Worm (Caenorhabditis elegans) whole organism, L4 larva: ENCODE measurements around the gene C55C3.4.

Source experiments
- D1046.2 ChIP-seq: fragments of 200-800 bp; sonication (Bioruptor generic); IDR thresholded peaks from 2 replicates; pipeline ENCODE4 v1.3.6; 2022; ENCODE audit warnings: missing genetic modification characterization, missing compliant biosample characterization
- F26F4.8 ChIP-seq: fragments of 200-800 bp; sonication (Bioruptor generic); conservative IDR thresholded peaks from 2 replicates; pipeline ENCODE4 v1.3.6; 2022; ENCODE audit warnings: missing genetic modification characterization, missing compliant biosample characterization
- F37D6.2 ChIP-seq: sonication (generic microtip); optimal IDR thresholded peaks from 2 replicates; lab custom pipeline; 2016; ENCODE audit warnings: mild to moderate bottlenecking, missing genetic modification characterization, missing compliant biosample characterization
- F44E2.7 ChIP-seq: fragments of 200-800 bp; sonication (Bioruptor generic); IDR thresholded peaks from 2 replicates; pipeline ENCODE4 v2.1.2; 2022; ENCODE audit warnings: missing genetic modification characterization, missing compliant biosample characterization
- F49E8.2 ChIP-seq: sonication (generic microtip); optimal IDR thresholded peaks from 2 replicates; lab custom pipeline; 2016; ENCODE audit warnings: missing compliant biosample characterization, mild to moderate bottlenecking, missing genetic modification characterization, borderline replicate concordance
- R02D3.7 ChIP-seq: fragments of 150-350 bp; sonication (generic microtip); optimal IDR thresholded peaks from 3 replicates; lab custom pipeline; 2014; ENCODE audit warnings: missing biosample characterization, missing genetic modification characterization
- T26A8.4 ChIP-seq: fragments of 200-800 bp; sonication (Bioruptor generic); IDR thresholded peaks from 2 replicates; pipeline ENCODE4 v1.3.6; 2022; ENCODE audit warnings: missing genetic modification characterization, missing compliant biosample characterization
- Y5F2A.4 ChIP-seq: fragments of 200-800 bp; sonication (Bioruptor generic); optimal IDR thresholded peaks from 2 replicates; lab custom pipeline; 2018; ENCODE audit warnings: mild to moderate bottlenecking, missing genetic modification characterization, missing compliant biosample characterization
- aha-1 ChIP-seq: fragments of 150-350 bp; peaks from one replicate; lab custom pipeline; 2014; ENCODE audit warnings: missing biosample characterization, missing genetic modification characterization
- arid-1 ChIP-seq: fragments of 200-800 bp; sonication (Bioruptor generic); conservative IDR thresholded peaks from 2 replicates; pipeline ENCODE4 v1.3.6; 2022; ENCODE audit warnings: missing genetic modification reagents, missing genetic modification characterization, missing compliant biosample characterization
- ceh-20 ChIP-seq: fragments of 200-800 bp; sonication (Bioruptor generic); IDR thresholded peaks from 2 replicates; pipeline ENCODE4 v1.3.6; 2022; ENCODE audit warnings: missing genetic modification reagents, missing genetic modification characterization, missing compliant biosample characterization
- ceh-28 ChIP-seq: fragments of 150-350 bp; optimal IDR thresholded peaks from 2 replicates; lab custom pipeline; 2014; ENCODE audit warnings: missing biosample characterization, missing genetic modification reagents, missing genetic modification characterization
- ces-1 ChIP-seq: fragments of 150-350 bp; sonication (generic microtip); optimal IDR thresholded peaks from 4 replicates; lab custom pipeline; 2014; ENCODE audit warnings: missing biosample characterization, missing genetic modification reagents, missing genetic modification characterization
- daf-16 ChIP-seq, 3 experiments: sonication (generic microtip); optimal IDR thresholded peaks; 2 replicates each; lab custom pipeline; 2016 to 2017; ENCODE audit warnings: missing genetic modification characterization in 3 of 3, missing genetic modification reagents in 3 of 3, mild to moderate bottlenecking in 2 of 3, missing compliant biosample characterization in 2 of 3, missing biosample characterization in 1 of 3, moderate library complexity in 1 of 3
- daf-8 ChIP-seq: fragments of 200-800 bp; sonication (Bioruptor generic); IDR thresholded peaks from 2 replicates; pipeline ENCODE4 v1.3.6; 2022; ENCODE audit warnings: missing genetic modification characterization, missing compliant biosample characterization
- dmd-8 ChIP-seq: fragments of 200-800 bp; sonication (Bioruptor generic); IDR thresholded peaks from 2 replicates; pipeline ENCODE4 v1.3.6; 2022; ENCODE audit warnings: missing genetic modification characterization, missing compliant biosample characterization
- dpl-1 ChIP-seq: fragments of 150-350 bp; optimal IDR thresholded peaks from 2 replicates; lab custom pipeline; 2014; ENCODE audit warnings: missing biosample characterization, missing genetic modification reagents, missing genetic modification characterization
- dve-1 ChIP-seq: sonication (generic microtip); optimal IDR thresholded peaks from 2 replicates; lab custom pipeline; 2017; ENCODE audit warnings: antibody characterized with exemption, mild to moderate bottlenecking, missing genetic modification characterization, missing compliant biosample characterization; ENCODE audit not compliant: insufficient read depth
- fkh-10 ChIP-seq: fragments of 150-350 bp; optimal IDR thresholded peaks from 2 replicates; lab custom pipeline; 2014; ENCODE audit warnings: missing biosample characterization, missing genetic modification reagents, missing genetic modification characterization
- hif-1 ChIP-seq, 2 experiments: sonication (generic microtip); optimal IDR thresholded peaks; 2 replicates each; lab custom pipeline; 2016 to 2017; ENCODE audit warnings: missing compliant biosample characterization in 2 of 2, missing genetic modification characterization in 2 of 2, missing genetic modification reagents in 2 of 2, missing genotype in 2 of 2, mild to moderate bottlenecking in 1 of 2
- hlh-30 ChIP-seq: sonication (generic microtip); optimal IDR thresholded peaks from 2 replicates; lab custom pipeline; 2017; ENCODE audit warnings: antibody characterized with exemption, mild to moderate bottlenecking, missing genetic modification characterization, missing compliant biosample characterization; ENCODE audit not compliant: insufficient read depth
- hmg-1.1 ChIP-seq: fragments of 200-800 bp; sonication (Bioruptor generic); IDR thresholded peaks from 2 replicates; pipeline ENCODE4 v1.3.6; 2022; ENCODE audit warnings: missing genetic modification reagents, missing genetic modification characterization, missing compliant biosample characterization
- lim-7 ChIP-seq: fragments of 200-800 bp; sonication (Bioruptor generic); IDR thresholded peaks from 2 replicates; pipeline ENCODE4 v1.3.6; 2022; ENCODE audit warnings: missing genetic modification characterization, missing compliant biosample characterization
- lin-13 ChIP-seq: fragments of 150-350 bp; optimal IDR thresholded peaks from 2 replicates; lab custom pipeline; 2014; ENCODE audit warnings: missing biosample characterization, missing genetic modification reagents, missing genetic modification characterization
- lin-15B ChIP-seq: fragments of 150-350 bp; sonication (generic microtip); optimal IDR thresholded peaks from 3 replicates; lab custom pipeline; 2014; ENCODE audit warnings: missing biosample characterization, missing genetic modification characterization
- lin-29 ChIP-seq: fragments of 200-800 bp; sonication (Bioruptor generic); IDR thresholded peaks from 2 replicates; pipeline ENCODE4 v1.3.6; 2022; ENCODE audit warnings: missing genetic modification reagents, missing genetic modification characterization, missing compliant biosample characterization
- lin-38 ChIP-seq: fragments of 200-800 bp; sonication (Bioruptor generic); IDR thresholded peaks from 2 replicates; pipeline ENCODE4 v1.3.6; 2022; ENCODE audit warnings: missing genetic modification reagents, missing genetic modification characterization, missing compliant biosample characterization
- lir-3 ChIP-seq: sonication (generic microtip); optimal IDR thresholded peaks from 2 replicates; lab custom pipeline; 2016; ENCODE audit warnings: mild to moderate bottlenecking, missing genetic modification characterization, missing compliant biosample characterization
- lsy-2 ChIP-seq, 2 experiments: fragments of 150-350 bp in 1 of 2; sonication (generic microtip) in 1 of 2; optimal IDR thresholded peaks; 2 replicates each; lab custom pipeline; 2014 to 2017; ENCODE audit warnings: missing biosample characterization in 2 of 2, missing genetic modification characterization in 2 of 2
- madf-9 ChIP-seq: fragments of 200-800 bp; sonication (Bioruptor generic); conservative IDR thresholded peaks from 2 replicates; pipeline ENCODE4 v1.3.6; 2022; ENCODE audit warnings: missing genetic modification reagents, missing genetic modification characterization, missing compliant biosample characterization
- mdt-29 ChIP-seq: fragments of 200-800 bp; sonication (Bioruptor generic); IDR thresholded peaks from 2 replicates; pipeline ENCODE4 v1.3.6; 2022; ENCODE audit warnings: missing genetic modification reagents, missing genetic modification characterization, missing compliant biosample characterization
- mep-1 ChIP-seq: fragments of 150-350 bp; sonication (generic microtip); optimal IDR thresholded peaks from 3 replicates; lab custom pipeline; 2014; ENCODE audit warnings: missing biosample characterization, missing genetic modification characterization
- mes-2 ChIP-seq: sonication (generic microtip); optimal IDR thresholded peaks from 2 replicates; lab custom pipeline; 2016; ENCODE audit warnings: missing genotype, mild to moderate bottlenecking, missing genetic modification characterization, missing compliant biosample characterization; ENCODE audit not compliant: poor library complexity, severe bottlenecking
- mxl-3 ChIP-seq: fragments of 200-800 bp; sonication (Bioruptor generic); optimal IDR thresholded peaks from 2 replicates; lab custom pipeline; 2018; ENCODE audit warnings: mild to moderate bottlenecking, missing genetic modification characterization, missing compliant biosample characterization
- nhr-11 ChIP-seq: fragments of 150-350 bp; optimal IDR thresholded peaks from 2 replicates; lab custom pipeline; 2014; ENCODE audit warnings: missing biosample characterization, missing genetic modification characterization
- nhr-111 ChIP-seq: fragments of 200-800 bp; sonication (Bioruptor generic); optimal IDR thresholded peaks from 2 replicates; lab custom pipeline; 2018; ENCODE audit warnings: mild to moderate bottlenecking, missing genetic modification characterization, missing compliant biosample characterization
- nhr-25 ChIP-seq: sonication (generic microtip); optimal IDR thresholded peaks from 2 replicates; lab custom pipeline; 2017; ENCODE audit warnings: missing genetic modification characterization, mild to moderate bottlenecking, missing compliant biosample characterization, antibody characterized with exemption, moderate library complexity, borderline replicate concordance; ENCODE audit not compliant: insufficient read depth
- nhr-28 ChIP-seq: fragments of 150-350 bp; optimal IDR thresholded peaks from 2 replicates; lab custom pipeline; 2014; ENCODE audit warnings: missing biosample characterization, missing genetic modification characterization
- nhr-41 ChIP-seq: fragments of 200-800 bp; sonication (Bioruptor generic); IDR thresholded peaks from 2 replicates; pipeline ENCODE4 v1.3.6; 2022; ENCODE audit warnings: missing genetic modification reagents, missing genetic modification characterization, missing compliant biosample characterization
- rbr-2 ChIP-seq: sonication (generic microtip); optimal IDR thresholded peaks from 2 replicates; lab custom pipeline; 2016; ENCODE audit warnings: missing genotype, missing genetic modification characterization, missing compliant biosample characterization
- sdz-12 ChIP-seq: fragments of 200-800 bp; sonication (Bioruptor generic); optimal IDR thresholded peaks from 2 replicates; lab custom pipeline; 2018; ENCODE audit warnings: mild to moderate bottlenecking, missing genetic modification characterization, missing compliant biosample characterization
- set-16 ChIP-seq: fragments of 200-800 bp; sonication (Bioruptor generic); IDR thresholded peaks from 2 replicates; pipeline ENCODE4 v1.3.6; 2022; ENCODE audit warnings: missing genetic modification reagents, missing genetic modification characterization, missing compliant biosample characterization
- snpc-1.2 ChIP-seq: fragments of 200-800 bp; sonication (Bioruptor generic); IDR thresholded peaks from 2 replicates; pipeline ENCODE4 v1.3.6; 2022; ENCODE audit warnings: missing genetic modification reagents, missing genetic modification characterization, missing compliant biosample characterization
- snpc-4 ChIP-seq: fragments of 150-350 bp; optimal IDR thresholded peaks from 2 replicates; lab custom pipeline; 2014; ENCODE audit warnings: missing biosample characterization, missing genetic modification characterization
- tra-1 ChIP-seq: fragments of 200-800 bp; sonication (Bioruptor generic); IDR thresholded peaks from 2 replicates; pipeline ENCODE4 v1.3.6; 2022; ENCODE audit warnings: missing genetic modification reagents, missing genetic modification characterization, missing compliant biosample characterization
- unc-130 ChIP-seq: sonication (generic microtip); optimal IDR thresholded peaks from 2 replicates; lab custom pipeline; 2016; ENCODE audit warnings: missing genetic modification reagents, missing genetic modification characterization, missing compliant biosample characterization
- unc-62 ChIP-seq, 3 experiments: fragments of 150-350 bp in 1 of 3; sonication (generic microtip); optimal IDR thresholded peaks in 2 of 3; peaks in 1 of 3; 1 replicate in 1 of 3; 2 replicates in 2 of 3; lab custom pipeline; 2014 to 2017; ENCODE audit warnings: missing biosample characterization in 3 of 3, missing genetic modification characterization in 3 of 3, missing genetic modification reagents in 3 of 3, missing genotype in 1 of 3
- zfp-2 ChIP-seq: sonication (generic microtip); optimal IDR thresholded peaks from 2 replicates; lab custom pipeline; 2016; ENCODE audit warnings: mild to moderate bottlenecking, missing genetic modification characterization, missing compliant biosample characterization

The C55C3.4 gene

ce11 chrIV:5665353-5665918, 12.5 kb downstream of the C55C3.4 start:
- TF ChIP-seq F44E2.7 (GFP tag; lab: Robert Waterston, UW) (no peak), hlh-30 (tag; lab: Kevin White, UChicago) (peak; percentile 47), aha-1 (tag; lab: Kevin White, UChicago) (peak; percentile 97), zfp-2 (tag; lab: Kevin White, UChicago) (no peak), sdz-12 (no peak), F26F4.8 (GFP tag; lab: Robert Waterston, UW) (no peak), nhr-28 (tag; lab: Kevin White, UChicago) (peak; percentile 74), F49E8.2 (tag; lab: Kevin White, UChicago) (no peak), lsy-2 (tag; optimal IDR thresholded peaks at IDR 0.05; lab: Kevin White, UChicago) (peak in 1 of 2 experiments; percentile 59), mes-2 (tag; lab: Kevin White, UChicago) (peak; percentile 37), hmg-1.1 (GFP tag; lab: Robert Waterston, UW) (peak; percentile 53; the same call in 1 of the 2 replicates), madf-9 (GFP tag; lab: Robert Waterston, UW) (no peak), unc-130 (no peak), ces-1 (GFP tag; lab: Kevin White, UChicago) (no peak), rbr-2 (tag; lab: Kevin White, UChicago) (no peak), daf-8 (GFP tag; lab: Robert Waterston, UW) (no peak), hif-1 (tag; optimal IDR thresholded peaks at IDR 0.05; lab: Kevin White, UChicago) (peak in 1 of 2 experiments; percentile 58), lin-15B (no peak), lin-13 (GFP tag; lab: Kevin White, UChicago) (peak; percentile 67), T26A8.4 (GFP tag; lab: Robert Waterston, UW) (no peak; the same call in 1 of the 2 replicates), nhr-25 (tag; lab: Kevin White, UChicago) (peak; percentile 61), D1046.2 (no peak), daf-16 (GFP tag; optimal IDR thresholded peaks at IDR 0.05; lab: Kevin White, UChicago) (peak in 1 of 2 experiments; percentile 5), daf-16 (tag; optimal IDR thresholded peaks at IDR 0.05; lab: Kevin White, UChicago) (peak; percentile 15), lir-3 (no peak), dmd-8 (no peak), mep-1 (tag; lab: Kevin White, UChicago) (peak; percentile 40), R02D3.7 (no peak), lin-29 (GFP tag; lab: Robert Waterston, UW) (no peak), set-16 (GFP tag; lab: Robert Waterston, UW) (no peak), tra-1 (no peak), dpl-1 (no peak), unc-62 (GFP tag; optimal IDR thresholded peaks at IDR 0.05 in 1 of 2; lab: Kevin White, UChicago) (peak in 1 of 2 experiments; percentile 24), unc-62 (tag; optimal IDR thresholded peaks at IDR 0.05; lab: Kevin White, UChicago) (no peak), ceh-28 (tag; lab: Kevin White, UChicago) (no peak), nhr-11 (peak; percentile 69), lim-7 (GFP tag; lab: Robert Waterston, UW) (no peak; the same call in 1 of the 2 replicates), ceh-20 (GFP tag; lab: Robert Waterston, UW) (0 out of 2 replicates have a peak, but pooled peaks have one; percentile 12), F37D6.2 (no peak), dve-1 (tag; lab: Kevin White, UChicago) (peak; percentile 57), snpc-1.2 (GFP tag; lab: Robert Waterston, UW) (no peak), nhr-111 (no peak), fkh-10 (no peak), Y5F2A.4 (no peak), nhr-41 (GFP tag; lab: Robert Waterston, UW) (no peak), mdt-29 (GFP tag; lab: Robert Waterston, UW) (0 out of 2 replicates have a peak, but pooled peaks have one; percentile 25), mxl-3 (GFP tag; lab: Kevin White, UChicago) (no peak), lin-38 (GFP tag; lab: Robert Waterston, UW) (no peak), snpc-4 (tag; lab: Kevin White, UChicago) (no peak), arid-1 (GFP tag; lab: Robert Waterston, UW) (0 out of 2 replicates have a peak, but pooled peaks have one; percentile 19)
